Fruit fly (Drosophila melanogaster) whole organism, embryonic: ENCODE results near the gene Vps13D.

Experiments used
- CG16813 ChIP-seq: fragments of 200-800 bp; sonication (Bioruptor generic); IDR thresholded peaks from 3 replicates; pipeline ENCODE4 v1.3.6; 2022; ENCODE audit warnings: missing biosample characterization, missing genetic modification characterization; ENCODE audit not compliant: partially characterized antibody

The Vps13D gene

dm6 chr3L:12815756-12816155 lies 60.9 kb downstream of the Vps13D start (continued):
- TF ChIP-seq CG16813 (GFP tag; lab: Robert Waterston, UW): peak; percentile 49; the same call in 2 of the 3 replicates
- TF ChIP-seq, all 482 proteins: peak for 20
